Worm (Caenorhabditis elegans) whole organism, L4/young adult: ENCODE results near the gene kvs-5.

ENCODE experiments used
- W03F9.2 ChIP-seq: fragments of 150-350 bp; optimal IDR thresholded peaks from 2 replicates; lab custom pipeline; 2014; ENCODE audit warnings: missing biosample characterization, missing genetic modification characterization
- dao-5 ChIP-seq: sonication (generic microtip); optimal IDR thresholded peaks from 2 replicates; lab custom pipeline; 2016; ENCODE audit warnings: missing genotype, missing genetic modification characterization, moderate library complexity, missing compliant biosample characterization

DNA sequence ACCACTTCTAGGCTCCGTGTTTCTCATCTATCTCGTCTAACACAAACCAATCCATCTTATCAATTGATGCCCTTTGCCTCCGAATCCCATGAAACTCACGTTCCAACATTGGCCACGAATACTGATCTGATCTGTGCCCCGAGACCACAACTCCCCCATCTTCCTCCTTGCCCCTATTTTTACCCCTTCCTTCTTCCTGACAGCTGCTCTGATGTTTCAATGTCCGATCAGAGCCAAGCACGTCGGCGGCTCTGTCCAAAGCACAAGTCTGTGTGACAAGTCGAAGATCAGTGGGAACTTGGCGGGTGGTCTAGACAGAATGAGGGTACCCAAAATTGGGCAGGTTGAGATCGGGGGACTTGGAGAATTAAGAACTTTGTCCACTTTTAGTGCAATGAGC, 9.8 kb downstream of the kvs-5 start:
- TF ChIP-seq W03F9.2 (tag; lab: Kevin White, UChicago) (no peak), dao-5 (tag; lab: Kevin White, UChicago) (no peak)
